Worm (Caenorhabditis elegans): ENCODE data around the gene sqst-1.

The sqst-1 gene

DNA sequence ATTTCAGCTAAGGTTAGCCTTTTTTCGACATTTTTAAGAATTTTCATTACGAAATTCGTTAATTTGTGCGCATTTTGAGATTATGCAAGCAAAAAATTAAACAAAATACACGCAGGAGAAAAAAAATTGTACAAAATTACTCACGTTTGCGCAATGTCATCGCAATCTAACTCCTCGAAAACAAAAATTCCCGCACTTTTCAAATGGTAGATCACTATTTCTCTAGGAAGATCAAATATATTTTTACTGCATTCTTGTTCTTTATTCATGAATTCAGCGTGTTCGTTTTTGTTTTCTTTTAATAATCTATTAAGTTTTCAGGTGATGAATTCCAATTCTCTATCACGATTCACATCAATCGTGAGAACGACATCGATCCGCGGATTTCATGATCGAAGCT lies 3.1 kb upstream of the sqst-1 start, which contains the start of the genes T12G3.6 and mrpl-51:
TSS of gene T12G3.6 (minus strand) at position 269 of the 400 bp plus-strand sequence.
TSS of gene mrpl-51 (plus strand) at position 322 of the 400 bp plus-strand sequence.
- peak; percentile 45 for TF ChIP-seq xnd-1 (tag; optimal IDR thresholded peaks at IDR 0.05)
- no peak for TF ChIP-seq ztf-28 (GFP tag; IDR thresholded peaks at IDR 0.05)
- peak; percentile 73 for TF ChIP-seq efl-1 (GFP tag; optimal IDR thresholded peaks at IDR 0.05)
- no peak for TF ChIP-seq F10E7.11 (tag; optimal IDR thresholded peaks at IDR 0.05)
- peak; percentile 22; the same call in 1 of the 2 replicates for TF ChIP-seq D2030.7 (GFP tag; IDR thresholded peaks at IDR 0.05)
- TF ChIP-seq rec-8 (tag; optimal IDR thresholded peaks at IDR 0.05), result no peak
- peak; percentile 21 for TF ChIP-seq lin-54 (GFP tag; optimal IDR thresholded peaks at IDR 0.05)
- no peak for TF ChIP-seq dpl-1 (GFP tag; optimal IDR thresholded peaks at IDR 0.05)
- peak; percentile 78 for TF ChIP-seq madf-6 (GFP tag; IDR thresholded peaks at IDR 0.05)
- TF ChIP-seq madf-8 (GFP tag; conservative IDR thresholded peaks at IDR 0.05), result peak; percentile 36
- no peak for TF ChIP-seq hrde-1 (tag; optimal IDR thresholded peaks at IDR 0.05; ENCODE audit: borderline replicate concordance)
- TF ChIP-seq ztf-25 (GFP tag; IDR thresholded peaks at IDR 0.05), result no peak

DNA sequence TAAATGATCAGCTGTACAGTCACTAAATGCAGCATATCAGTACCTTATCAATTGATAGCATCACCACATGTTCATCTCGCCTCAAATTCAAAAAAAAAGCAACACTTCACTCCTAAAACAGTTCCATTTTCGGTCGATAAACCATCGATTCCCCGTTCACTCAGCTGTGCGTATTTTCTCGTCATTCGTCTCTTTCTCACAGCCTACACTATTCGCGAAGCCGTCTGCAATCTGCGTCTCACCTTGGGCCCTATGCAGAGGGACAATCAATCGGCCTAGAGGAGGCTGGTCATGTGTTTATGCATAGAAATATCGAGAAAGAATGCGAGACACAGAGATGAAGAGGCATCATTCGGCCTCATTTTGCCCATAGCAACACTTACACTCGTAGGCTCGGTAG lies 1.7 kb upstream of the sqst-1 start:
- TF ChIP-seq C17E4.6 (GFP tag; IDR thresholded peaks at IDR 0.05), result peak; percentile 44; the same call in 1 of the 2 replicates
- peak; percentile 84 for TF ChIP-seq ztf-22 (GFP tag; optimal IDR thresholded peaks at IDR 0.05)
- no peak for TF ChIP-seq him-1 (tag; optimal IDR thresholded peaks at IDR 0.05)
- TF ChIP-seq hrde-1 (tag; optimal IDR thresholded peaks at IDR 0.05; ENCODE audit: borderline replicate concordance), result no peak
- peak in 1 of 3 experiments; percentile 67 for TF ChIP-seq lin-35 (GFP tag; optimal IDR thresholded peaks at IDR 0.05)
- TF ChIP-seq ztf-28 (GFP tag; IDR thresholded peaks at IDR 0.05), result no peak
- no peak for TF ChIP-seq hlh-12 (tag; optimal IDR thresholded peaks at IDR 0.05)
- TF ChIP-seq Y95B8A.8 (GFP tag; IDR thresholded peaks at IDR 0.05), result peak; percentile 48; the same call in 1 of the 2 replicates
- no peak for TF ChIP-seq B0261.1 (tag; optimal IDR thresholded peaks at IDR 0.05)
- peak; percentile 71 for TF ChIP-seq F22D6.2 (tag; optimal IDR thresholded peaks at IDR 0.05)
- TF ChIP-seq D2030.7 (GFP tag; IDR thresholded peaks at IDR 0.05), result no peak
- TF ChIP-seq ceh-91 (GFP tag; IDR thresholded peaks at IDR 0.05), result no peak
- TF ChIP-seq rcor-1 (GFP tag; IDR thresholded peaks at IDR 0.05), result no peak
- TF ChIP-seq tbp1 (GFP tag; optimal IDR thresholded peaks at IDR 0.05), result peak; percentile 62
- TF ChIP-seq unc-130 (GFP tag; optimal IDR thresholded peaks at IDR 0.05), result no peak
- TF ChIP-seq hmg-1.2 (GFP tag; IDR thresholded peaks at IDR 0.05), result peak; percentile 96
- peak; percentile 86 for TF ChIP-seq egl-44 (GFP tag; IDR thresholded peaks at IDR 0.05)
- no peak for TF ChIP-seq Y53F4B.3 (GFP tag; IDR thresholded peaks at IDR 0.05)
- TF ChIP-seq mel-28 (tag; optimal IDR thresholded peaks at IDR 0.05; ENCODE audit: borderline replicate concordance), result no peak
- TF ChIP-seq ceh-58 (GFP tag; IDR thresholded peaks at IDR 0.05), result no peak
- no peak for TF ChIP-seq F23B12.7 (tag; optimal IDR thresholded peaks at IDR 0.05; ENCODE audit: insufficient read depth)
- TF ChIP-seq lin-54 (GFP tag; optimal IDR thresholded peaks at IDR 0.05), result peak; percentile 70
- TF ChIP-seq ama-1 (optimal IDR thresholded peaks at IDR 0.05), result no peak
- TF ChIP-seq ama-1 (GFP tag; optimal IDR thresholded peaks at IDR 0.05), result no peak
- TF ChIP-seq cebp-2 (GFP tag; IDR thresholded peaks at IDR 0.05), result no peak
- peak; percentile 98 for TF ChIP-seq atf-7 (tag; optimal IDR thresholded peaks at IDR 0.05)
- peak; percentile 92 for TF ChIP-seq hsf-1 (GFP tag; IDR thresholded peaks at IDR 0.05)
- peak; percentile 86 for TF ChIP-seq dox-1 (GFP tag; IDR thresholded peaks at IDR 0.05)
- no peak for TF ChIP-seq lsy-27 (tag; optimal IDR thresholded peaks at IDR 0.05; ENCODE audit: borderline replicate concordance, insufficient read depth)
- peak; percentile 12 for TF ChIP-seq T07F8.4 (tag; optimal IDR thresholded peaks at IDR 0.05)
- TF ChIP-seq nfya-1 (tag; optimal IDR thresholded peaks at IDR 0.05; ENCODE audit: borderline replicate concordance, insufficient read depth), result no peak
- TF ChIP-seq snpc-4 (GFP tag; optimal IDR thresholded peaks at IDR 0.05), result no peak
- TF ChIP-seq snpc-4 (tag; optimal IDR thresholded peaks at IDR 0.05), result peak in 2 of 4 experiments; percentile 50 to 58
- TF ChIP-seq aptf-3 (GFP tag; IDR thresholded peaks at IDR 0.05), result no peak
- TF ChIP-seq lin-40 (tag; optimal IDR thresholded peaks at IDR 0.05), result peak; percentile 91
- peak; percentile 80 for TF ChIP-seq ekl-4 (GFP tag; IDR thresholded peaks at IDR 0.05)
- 0 out of 2 replicates have a peak, but pooled peaks have one; percentile 33 for TF ChIP-seq hmg-20 (GFP tag; IDR thresholded peaks at IDR 0.05)
- no peak for TF ChIP-seq xnd-1 (tag; optimal IDR thresholded peaks at IDR 0.05)
- TF ChIP-seq snpc-1.1 (tag; optimal IDR thresholded peaks at IDR 0.05; ENCODE audit: insufficient read depth), result no peak
